Worm (Caenorhabditis elegans) whole organism, midembryonic: ENCODE measurements around the gene T20D4.12.
"Not testable (repeated sequence)": the region's sequence is repeated elsewhere in the genome, so short reads cannot be mapped to it uniquely, and the experiment has no call there.

Experiments used
- T22C8.4 ChIP-seq: fragments of 200-800 bp; sonication (Bioruptor generic); IDR thresholded peaks from 2 replicates; pipeline ENCODE4 v1.3.6; 2022; ENCODE audit warnings: missing genetic modification characterization, missing compliant biosample characterization
- cog-1 ChIP-seq: sonication (generic microtip); optimal IDR thresholded peaks from 2 replicates; lab custom pipeline; 2016; ENCODE audit warnings: missing genetic modification characterization, missing compliant biosample characterization
- flt-1 ChIP-seq: fragments of 200-800 bp; sonication (Bioruptor generic); IDR thresholded peaks from 2 replicates; pipeline ENCODE4 v1.3.6; 2022; ENCODE audit warnings: missing genetic modification characterization, missing compliant biosample characterization
- klf-2 ChIP-seq: fragments of 200-800 bp; sonication (Bioruptor generic); conservative IDR thresholded peaks from 2 replicates; pipeline ENCODE4 v1.3.6; 2022; ENCODE audit warnings: missing genetic modification reagents, missing genetic modification characterization, missing compliant biosample characterization
- med-1 ChIP-seq: sonication (generic microtip); optimal IDR thresholded peaks from 2 replicates; lab custom pipeline; 2017; ENCODE audit warnings: missing genetic modification characterization, mild to moderate bottlenecking, missing compliant biosample characterization, antibody characterized with exemption, missing genetic modification reagents; ENCODE audit not compliant: insufficient read depth
- ref-1 ChIP-seq: fragments of 200-800 bp; sonication (Bioruptor generic); conservative IDR thresholded peaks from 2 replicates; pipeline ENCODE4 v1.3.6; 2022; ENCODE audit warnings: missing genetic modification reagents, missing genetic modification characterization, missing compliant biosample characterization
- tab-1 ChIP-seq: fragments of 200-800 bp; sonication (Bioruptor generic); IDR thresholded peaks from 2 replicates; pipeline ENCODE4 v1.3.6; 2022; ENCODE audit warnings: missing genetic modification characterization, missing compliant biosample characterization
- ztf-23 ChIP-seq: fragments of 200-800 bp; sonication (Bioruptor generic); IDR thresholded peaks from 2 replicates; pipeline ENCODE4 v1.3.6; 2022; ENCODE audit warnings: missing genetic modification reagents, missing genetic modification characterization, missing compliant biosample characterization
- ztf-29 ChIP-seq: fragments of 200-800 bp; sonication (Bioruptor generic); IDR thresholded peaks from 2 replicates; pipeline ENCODE4 v1.3.6; 2022; ENCODE audit warnings: missing genetic modification reagents, missing genetic modification characterization, missing compliant biosample characterization

The T20D4.12 gene

DNA sequence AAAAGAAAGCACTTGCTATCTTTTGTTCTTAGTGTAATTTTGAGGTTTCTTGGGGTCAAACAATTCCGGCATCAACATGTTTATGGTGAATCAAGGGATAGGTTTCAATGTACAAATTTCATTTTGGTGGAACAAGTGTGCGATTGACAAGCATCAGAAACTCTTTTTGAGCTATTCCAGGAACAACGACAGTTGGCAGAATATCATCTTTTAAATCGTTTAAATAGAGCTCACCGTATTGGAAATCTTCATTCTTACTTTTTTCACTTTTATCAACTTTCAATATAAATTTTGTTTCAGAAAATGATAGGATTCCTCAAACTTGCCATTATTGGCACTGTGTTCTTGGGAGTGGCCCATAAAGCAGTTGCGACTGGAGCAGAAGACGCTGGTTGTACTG, 3.1 kb downstream of the T20D4.12 start, which contains the start of gene T20D4.10:
TSS of gene T20D4.10 (plus strand) at position 301 of the 400 bp plus-strand sequence.
- TF ChIP-seq ref-1; ztf-23 (GFP tag; lab: Robert Waterston, UW); ztf-29 (GFP tag; lab: Robert Waterston, UW): not testable (repeated sequence)

DNA sequence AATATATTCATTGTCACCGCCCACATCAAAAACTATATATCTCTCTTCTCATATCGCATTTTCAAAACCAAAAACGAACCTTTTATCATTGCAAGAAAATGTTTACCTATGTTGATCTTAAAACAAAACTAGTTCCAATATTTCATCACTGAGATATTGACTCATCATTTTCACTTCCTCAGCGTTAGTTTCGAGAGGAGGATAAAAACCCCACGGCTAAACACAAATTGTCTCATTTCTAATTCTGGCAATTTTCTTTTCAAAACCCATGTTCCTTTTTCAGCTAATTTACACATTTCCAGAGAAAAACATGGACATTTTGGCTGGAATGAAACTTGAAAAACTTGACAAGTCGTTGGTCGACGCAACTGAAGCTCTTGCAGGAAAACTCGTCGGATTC, 11.7 kb downstream of the T20D4.12 start, which contains the start of gene T20D4.7:
TSS of gene T20D4.7 (plus strand) at position 301 of the 400 bp plus-strand sequence.
- no peak for TF ChIP-seq med-1 (GFP tag; lab: Kevin White, UChicago)
- no peak for TF ChIP-seq ztf-29 (GFP tag; lab: Robert Waterston, UW)
- TF ChIP-seq T22C8.4 (GFP tag; lab: Robert Waterston, UW), result no peak
- TF ChIP-seq tab-1 (GFP tag; lab: Robert Waterston, UW), result no peak
- TF ChIP-seq ztf-23 (GFP tag; lab: Robert Waterston, UW), result no peak
- TF ChIP-seq ref-1, result no peak
- no peak for TF ChIP-seq cog-1 (tag; lab: Kevin White, UChicago)
- no peak for TF ChIP-seq flt-1 (GFP tag; lab: Robert Waterston, UW)
- TF ChIP-seq klf-2 (GFP tag; lab: Robert Waterston, UW), result no peak

DNA sequence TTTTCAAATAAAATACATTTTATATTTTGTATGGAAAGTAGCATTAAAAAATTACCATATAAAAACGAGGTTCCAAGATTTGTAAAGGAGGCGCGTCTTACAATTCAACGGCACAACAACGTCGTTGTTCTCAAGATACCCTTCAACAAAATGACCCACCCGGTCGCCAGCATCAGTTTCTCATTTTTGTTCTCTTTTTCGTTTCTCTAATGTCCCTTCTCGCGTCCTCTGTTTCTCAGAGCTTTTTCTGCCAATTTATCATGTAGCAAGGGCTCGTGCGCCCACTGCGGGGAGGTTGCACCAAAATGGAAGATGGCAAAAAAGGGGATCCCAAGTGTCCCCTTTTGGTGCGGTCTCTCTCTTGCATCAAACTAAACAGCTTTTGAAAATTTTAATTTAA, 12.6 kb downstream of the T20D4.12 start:
- TF ChIP-seq ref-1, result no peak
- no peak for TF ChIP-seq cog-1 (tag; lab: Kevin White, UChicago)
- no peak for TF ChIP-seq T22C8.4 (GFP tag; lab: Robert Waterston, UW)
- no peak for TF ChIP-seq flt-1 (GFP tag; lab: Robert Waterston, UW)
- TF ChIP-seq med-1 (GFP tag; lab: Kevin White, UChicago), result no peak
- no peak for TF ChIP-seq ztf-29 (GFP tag; lab: Robert Waterston, UW)
- no peak for TF ChIP-seq klf-2 (GFP tag; lab: Robert Waterston, UW)
- TF ChIP-seq ztf-23 (GFP tag; lab: Robert Waterston, UW), result no peak
- no peak for TF ChIP-seq tab-1 (GFP tag; lab: Robert Waterston, UW)

DNA sequence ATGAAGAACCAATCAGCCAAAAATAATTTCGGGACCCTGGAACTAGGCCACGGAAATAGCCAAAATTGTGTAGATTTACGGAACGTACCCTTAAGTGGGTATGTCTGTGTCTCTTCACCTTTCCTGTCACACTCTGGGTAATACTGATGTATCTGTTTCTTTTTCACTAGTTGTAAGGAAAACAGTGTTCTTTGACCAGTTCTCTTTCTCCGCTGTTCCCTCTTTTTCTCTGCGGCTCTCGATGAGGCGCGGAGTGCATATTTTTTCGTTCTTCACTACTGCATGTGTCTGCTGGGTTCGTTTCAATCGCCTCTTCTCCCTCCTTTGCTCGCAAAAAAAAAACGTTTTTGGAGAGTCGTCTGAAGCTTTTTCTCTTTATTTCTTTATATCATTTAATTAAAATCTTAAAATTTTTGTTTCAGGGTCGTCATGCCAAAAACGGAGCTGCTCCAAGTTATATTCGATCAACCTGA, 13.3 kb downstream of the T20D4.12 start, which contains the start of gene arrd-22:
TSS of gene arrd-22 (plus strand) at position 423 of the 473 bp plus-strand sequence.
- TF ChIP-seq tab-1 (GFP tag; lab: Robert Waterston, UW) (no peak), ztf-29 (GFP tag; lab: Robert Waterston, UW) (no peak)

DNA sequence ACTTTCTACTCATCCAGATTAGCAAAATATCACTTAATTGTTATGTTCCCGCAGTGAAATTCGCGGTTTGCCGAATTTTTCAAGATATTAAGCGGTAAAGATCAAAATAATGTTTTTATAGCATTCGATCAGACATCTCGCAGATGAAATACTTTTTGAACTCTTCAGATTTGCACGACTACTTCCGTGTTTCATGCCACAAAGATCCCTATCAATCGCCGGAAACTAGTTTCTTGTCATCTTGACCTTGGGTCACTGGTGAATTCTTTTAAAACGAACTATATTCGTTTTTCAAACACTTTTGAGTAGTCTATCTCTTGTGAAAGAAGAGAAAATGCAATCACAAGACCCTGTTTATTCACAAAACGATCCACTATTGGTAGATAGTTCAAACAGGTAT, 16.1 kb downstream of the T20D4.12 start, which contains the start of gene txt-11:
TSS of gene txt-11 (plus strand) at position 301 of the 400 bp plus-strand sequence.
- TF ChIP-seq T22C8.4 (GFP tag; lab: Robert Waterston, UW) (no peak), ztf-23 (GFP tag; lab: Robert Waterston, UW) (no peak), flt-1 (GFP tag; lab: Robert Waterston, UW) (no peak), ztf-29 (GFP tag; lab: Robert Waterston, UW) (no peak), klf-2 (GFP tag; lab: Robert Waterston, UW) (no peak), med-1 (GFP tag; lab: Kevin White, UChicago) (no peak), ref-1 (no peak)

DNA sequence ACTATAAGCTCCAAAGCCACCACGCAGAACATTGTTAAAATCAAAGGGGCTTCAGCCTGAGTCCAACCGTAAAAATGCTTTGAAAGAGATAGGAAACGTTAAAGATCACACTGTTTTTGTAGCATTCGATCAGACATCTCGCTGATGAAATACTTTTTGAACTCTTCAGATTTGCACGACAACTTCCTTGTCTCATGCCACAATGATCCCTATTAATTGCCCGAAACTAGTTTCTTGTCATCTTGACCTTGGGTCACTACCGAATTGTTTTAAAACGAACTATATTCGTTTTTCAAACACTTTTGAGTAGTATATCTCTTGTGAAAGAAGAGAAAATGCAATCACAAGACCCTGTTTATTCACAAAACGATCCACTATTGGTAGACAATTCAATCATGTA, 21.1 kb downstream of the T20D4.12 start, which contains the start of gene T20D4.3:
TSS of gene T20D4.3 (plus strand) at position 301 of the 400 bp plus-strand sequence.
- TF ChIP-seq tab-1 (GFP tag; lab: Robert Waterston, UW) (no peak), flt-1 (GFP tag; lab: Robert Waterston, UW) (no peak), T22C8.4 (GFP tag; lab: Robert Waterston, UW) (no peak), med-1 (GFP tag; lab: Kevin White, UChicago) (no peak), cog-1 (tag; lab: Kevin White, UChicago) (no peak), klf-2 (GFP tag; lab: Robert Waterston, UW) (no peak), ztf-29 (GFP tag; lab: Robert Waterston, UW) (no peak), ref-1 (no peak), ztf-23 (GFP tag; lab: Robert Waterston, UW) (no peak)

DNA sequence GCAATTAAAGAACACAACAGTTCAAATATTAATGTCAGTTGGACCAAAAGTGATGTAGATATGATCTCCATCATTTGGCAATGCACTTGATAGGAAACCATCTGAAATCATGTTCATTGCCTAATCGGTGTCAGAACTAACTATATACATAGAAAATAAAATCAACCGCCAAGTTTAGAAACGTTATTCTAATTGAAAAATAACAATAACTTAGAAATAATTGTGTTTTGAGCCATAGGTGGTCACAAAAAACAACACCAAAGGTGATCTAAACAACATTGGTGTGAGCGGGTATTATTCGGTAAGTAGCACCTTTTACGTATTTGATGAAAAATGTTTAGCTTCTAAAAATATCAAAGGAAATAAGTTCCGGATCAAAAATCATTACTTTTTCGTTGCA, 27.5 kb downstream of the T20D4.12 start, which contains the start of gene srab-21:
TSS of gene srab-21 (minus strand) at position 101 of the 400 bp plus-strand sequence.
- TF ChIP-seq ref-1, result no peak
- no peak for TF ChIP-seq ztf-23 (GFP tag; lab: Robert Waterston, UW)
- no peak for TF ChIP-seq ztf-29 (GFP tag; lab: Robert Waterston, UW)
- TF ChIP-seq tab-1 (GFP tag; lab: Robert Waterston, UW), result no peak
- no peak for TF ChIP-seq cog-1 (tag; lab: Kevin White, UChicago)
- no peak for TF ChIP-seq T22C8.4 (GFP tag; lab: Robert Waterston, UW)
- no peak for TF ChIP-seq klf-2 (GFP tag; lab: Robert Waterston, UW)
- no peak for TF ChIP-seq flt-1 (GFP tag; lab: Robert Waterston, UW)
- TF ChIP-seq med-1 (GFP tag; lab: Kevin White, UChicago), result no peak

DNA sequence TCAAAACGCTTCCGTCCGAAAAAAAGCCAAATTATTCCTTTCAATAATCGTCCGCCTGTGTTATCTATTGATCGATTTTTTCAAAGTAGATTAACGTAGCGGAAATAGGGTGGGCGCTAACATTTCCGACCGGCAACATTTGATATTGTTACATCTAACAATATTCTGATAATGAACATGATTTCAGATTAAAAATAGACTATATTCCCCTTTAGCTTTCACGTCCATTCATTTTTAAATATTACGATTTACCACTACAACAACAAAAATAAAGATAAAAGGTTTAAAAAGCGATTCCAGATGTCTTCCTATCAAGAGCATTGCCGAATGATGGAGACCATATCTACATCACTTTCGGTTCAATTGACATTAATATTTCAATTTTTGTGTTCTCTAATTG, 29.2 kb downstream of the T20D4.12 start, which contains the start of gene srab-22:
TSS of gene srab-22 (plus strand) at position 301 of the 400 bp plus-strand sequence.
- TF ChIP-seq cog-1 (tag; lab: Kevin White, UChicago), result no peak
- TF ChIP-seq T22C8.4 (GFP tag; lab: Robert Waterston, UW), result no peak
- TF ChIP-seq med-1 (GFP tag; lab: Kevin White, UChicago), result no peak
- TF ChIP-seq ztf-29 (GFP tag; lab: Robert Waterston, UW), result no peak
- TF ChIP-seq flt-1 (GFP tag; lab: Robert Waterston, UW), result no peak
- TF ChIP-seq tab-1 (GFP tag; lab: Robert Waterston, UW), result no peak
- no peak for TF ChIP-seq klf-2 (GFP tag; lab: Robert Waterston, UW)
- no peak for TF ChIP-seq ref-1
- no peak for TF ChIP-seq ztf-23 (GFP tag; lab: Robert Waterston, UW)

DNA sequence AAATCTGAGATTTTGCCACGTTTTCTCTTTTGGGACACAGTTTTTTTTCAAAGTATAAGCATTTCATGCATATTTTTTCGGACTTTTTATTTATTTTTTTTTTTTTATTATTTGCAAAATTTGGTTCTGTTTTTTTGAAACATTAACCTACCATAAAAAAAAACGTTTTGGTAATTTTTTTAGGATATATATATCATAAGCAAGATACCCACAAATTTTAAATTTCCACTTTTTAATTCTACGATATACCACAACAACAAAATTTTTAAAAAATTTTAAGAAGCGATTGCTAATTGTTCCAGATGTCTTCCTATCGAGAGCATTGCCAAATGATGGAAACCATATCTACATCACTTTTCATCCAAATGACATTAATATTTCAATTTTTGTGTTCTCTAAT, 31.8 kb downstream of the T20D4.12 start, which contains the start of gene srab-20:
TSS of gene srab-20 (plus strand) at position 301 of the 400 bp plus-strand sequence.
- no peak for TF ChIP-seq cog-1 (tag; lab: Kevin White, UChicago)
- no peak for TF ChIP-seq ref-1
- no peak for TF ChIP-seq tab-1 (GFP tag; lab: Robert Waterston, UW)
- TF ChIP-seq ztf-29 (GFP tag; lab: Robert Waterston, UW), result no peak
